Worm (Caenorhabditis elegans) whole organism, young adult: ENCODE results near the gene spo-11.
A peak's percentile ranks its signal among the peaks of the same experiment; 100 is the strongest.

Experiments used
- C06A6.2 ChIP-seq: fragments of 200-800 bp; sonication (Bioruptor generic); conservative IDR thresholded peaks from 2 replicates; pipeline ENCODE4 v1.3.6; 2022; ENCODE audit warnings: missing genetic modification characterization, missing compliant biosample characterization
- D2030.7 ChIP-seq: fragments of 200-800 bp; sonication (Bioruptor generic); IDR thresholded peaks from 2 replicates; pipeline ENCODE4 v1.3.6; 2022; ENCODE audit warnings: missing genetic modification reagents, missing genetic modification characterization, missing compliant biosample characterization
- F37B4.10 ChIP-seq: fragments of 200-800 bp; sonication (Bioruptor generic); IDR thresholded peaks from 2 replicates; pipeline ENCODE4 v1.3.6; 2022; ENCODE audit warnings: missing genetic modification characterization, missing compliant biosample characterization
- F57C9.4 ChIP-seq: sonication (generic microtip); optimal IDR thresholded peaks from 2 replicates; lab custom pipeline; 2017; ENCODE audit warnings: mild to moderate bottlenecking, missing genetic modification characterization, missing compliant biosample characterization
- K11D2.4 ChIP-seq: fragments of 200-800 bp; sonication (Bioruptor generic); IDR thresholded peaks from 2 replicates; pipeline ENCODE4 v1.3.6; 2022; ENCODE audit warnings: missing genetic modification reagents, missing genetic modification characterization, missing compliant biosample characterization
- T07F8.4 ChIP-seq: sonication (generic microtip); optimal IDR thresholded peaks from 2 replicates; lab custom pipeline; 2016; ENCODE audit warnings: mild to moderate bottlenecking, missing genetic modification characterization, moderate library complexity, missing compliant biosample characterization
- Y56A3A.18 ChIP-seq: fragments of 200-800 bp; sonication (Bioruptor generic); IDR thresholded peaks from 2 replicates; pipeline ENCODE4 v1.3.6; 2022; ENCODE audit warnings: missing genetic modification reagents, missing genetic modification characterization, missing compliant biosample characterization
- Y67H2A.10 ChIP-seq: fragments of 200-800 bp; sonication (Bioruptor generic); conservative IDR thresholded peaks from 2 replicates; pipeline ENCODE4 v1.3.6; 2022; ENCODE audit warnings: missing genetic modification reagents, missing genetic modification characterization, missing compliant biosample characterization
- attf-3 ChIP-seq: fragments of 200-800 bp; sonication (Bioruptor generic); conservative IDR thresholded peaks from 2 replicates; pipeline ENCODE4 v1.3.6; 2022; ENCODE audit warnings: missing genetic modification reagents, missing genetic modification characterization, missing compliant biosample characterization
- attf-6 ChIP-seq: fragments of 200-800 bp; sonication (Bioruptor generic); IDR thresholded peaks from 2 replicates; pipeline ENCODE4 v1.3.6; 2022; ENCODE audit warnings: missing genetic modification reagents, missing genetic modification characterization, missing compliant biosample characterization
- bed-1 ChIP-seq: fragments of 200-800 bp; sonication (Bioruptor generic); IDR thresholded peaks from 2 replicates; pipeline ENCODE4 v1.3.6; 2022; ENCODE audit warnings: missing genetic modification reagents, missing genetic modification characterization, missing compliant biosample characterization
- cebp-1 ChIP-seq, 2 experiments: fragments of 200-800 bp in 1 of 2; sonication (Bioruptor generic) in 1 of 2; sonication (generic microtip) in 1 of 2; IDR thresholded peaks in 1 of 2; optimal IDR thresholded peaks in 1 of 2; 2 replicates each; pipeline versions ENCODE4 v1.3.6 to Lab custom; 2017 to 2022; ENCODE audit warnings: missing compliant biosample characterization in 2 of 2, missing genetic modification characterization in 2 of 2, mild to moderate bottlenecking in 1 of 2, missing genetic modification reagents in 1 of 2, moderate library complexity in 1 of 2
- cebp-2 ChIP-seq: fragments of 200-800 bp; sonication (Bioruptor generic); IDR thresholded peaks from 2 replicates; pipeline ENCODE4 v1.3.6; 2022; ENCODE audit warnings: missing genetic modification characterization, missing compliant biosample characterization
- ceh-100 ChIP-seq: fragments of 200-800 bp; sonication (Bioruptor generic); IDR thresholded peaks from 2 replicates; pipeline ENCODE4 v1.3.6; 2022; ENCODE audit warnings: missing genetic modification reagents, missing genetic modification characterization, missing compliant biosample characterization
- ceh-79 ChIP-seq: sonication (generic microtip); optimal IDR thresholded peaks from 2 replicates; lab custom pipeline; 2017; ENCODE audit warnings: mild to moderate bottlenecking, missing genetic modification characterization, missing compliant biosample characterization
- ceh-91 ChIP-seq: fragments of 200-800 bp; sonication (Bioruptor generic); IDR thresholded peaks from 2 replicates; pipeline ENCODE4 v1.3.6; 2022; ENCODE audit warnings: missing genetic modification reagents, missing genetic modification characterization, missing compliant biosample characterization
- dpff-1 ChIP-seq: sonication (generic microtip); optimal IDR thresholded peaks from 2 replicates; lab custom pipeline; 2017; ENCODE audit warnings: mild to moderate bottlenecking, missing genetic modification characterization, missing compliant biosample characterization
- egl-18 ChIP-seq: fragments of 200-800 bp; sonication (Bioruptor generic); IDR thresholded peaks from 2 replicates; pipeline ENCODE4 v1.3.6; 2022; ENCODE audit warnings: missing genetic modification reagents, missing genetic modification characterization, missing compliant biosample characterization
- fkh-3 ChIP-seq: sonication (generic microtip); optimal IDR thresholded peaks from 2 replicates; lab custom pipeline; 2016; ENCODE audit warnings: mild to moderate bottlenecking, missing genetic modification characterization, missing compliant biosample characterization
- hlh-12 ChIP-seq: sonication (generic microtip); optimal IDR thresholded peaks from 2 replicates; lab custom pipeline; 2016; ENCODE audit warnings: missing genetic modification characterization, missing compliant biosample characterization
- hmg-1.2 ChIP-seq: fragments of 200-800 bp; sonication (Bioruptor generic); IDR thresholded peaks from 2 replicates; pipeline ENCODE4 v1.3.6; 2022; ENCODE audit warnings: missing genetic modification reagents, missing genetic modification characterization, missing compliant biosample characterization
- hmg-20 ChIP-seq: fragments of 200-800 bp; sonication (Bioruptor generic); IDR thresholded peaks from 2 replicates; pipeline ENCODE4 v1.3.6; 2022; ENCODE audit warnings: missing genetic modification reagents, missing genetic modification characterization, missing compliant biosample characterization
- let-607 ChIP-seq, 2 experiments: fragments of 200-800 bp in 1 of 2; sonication (Bioruptor generic) in 1 of 2; sonication (generic microtip) in 1 of 2; optimal IDR thresholded peaks; 2 replicates each; lab custom pipeline; 2016 to 2018; ENCODE audit warnings: mild to moderate bottlenecking in 2 of 2, missing compliant biosample characterization in 2 of 2, missing genetic modification characterization in 2 of 2, moderate library complexity in 2 of 2, missing genotype in 1 of 2
- lin-40 ChIP-seq: sonication (generic microtip); optimal IDR thresholded peaks from 2 replicates; lab custom pipeline; 2016; ENCODE audit warnings: missing genetic modification characterization, mild to moderate bottlenecking, missing compliant biosample characterization, missing genotype, missing genetic modification reagents
- lin-54 ChIP-seq: fragments of 200-800 bp; sonication (Bioruptor generic); optimal IDR thresholded peaks from 2 replicates; lab custom pipeline; 2018; ENCODE audit warnings: mild to moderate bottlenecking, missing genetic modification characterization, missing compliant biosample characterization
- lir-1 ChIP-seq: fragments of 200-800 bp; sonication (Bioruptor generic); conservative IDR thresholded peaks from 2 replicates; pipeline ENCODE4 v1.3.6; 2022; ENCODE audit warnings: missing genetic modification reagents, missing genetic modification characterization, missing compliant biosample characterization
- madf-6 ChIP-seq: fragments of 200-800 bp; sonication (Bioruptor generic); IDR thresholded peaks from 2 replicates; pipeline ENCODE4 v1.3.6; 2022; ENCODE audit warnings: missing genetic modification reagents, missing genetic modification characterization, missing compliant biosample characterization
- mcd-1 ChIP-seq: fragments of 200-800 bp; sonication (Bioruptor generic); IDR thresholded peaks from 2 replicates; pipeline ENCODE4 v1.3.6; 2022; ENCODE audit warnings: missing genetic modification reagents, missing genetic modification characterization, missing compliant biosample characterization
- mel-28 ChIP-seq: sonication (generic microtip); optimal IDR thresholded peaks from 2 replicates; lab custom pipeline; 2016; ENCODE audit warnings: borderline replicate concordance, mild to moderate bottlenecking, missing genetic modification characterization, missing compliant biosample characterization
- nfya-1 ChIP-seq: sonication (generic microtip); optimal IDR thresholded peaks from 2 replicates; lab custom pipeline; 2017; ENCODE audit warnings: antibody characterized with exemption, missing compliant biosample characterization, missing genetic modification characterization, borderline replicate concordance; ENCODE audit not compliant: insufficient read depth
- nhr-120 ChIP-seq: fragments of 200-800 bp; sonication (Bioruptor generic); IDR thresholded peaks from 2 replicates; pipeline ENCODE4 v1.3.6; 2022; ENCODE audit warnings: missing genetic modification characterization, missing compliant biosample characterization
- pbrm-1 ChIP-seq: fragments of 200-800 bp; sonication (Bioruptor generic); IDR thresholded peaks from 2 replicates; pipeline ENCODE4 v1.3.6; 2022; ENCODE audit warnings: missing genetic modification reagents, missing genetic modification characterization, missing compliant biosample characterization
- pha-4 ChIP-seq: fragments of 150-350 bp; sonication (generic microtip); optimal IDR thresholded peaks from 2 replicates; lab custom pipeline; 2014; ENCODE audit warnings: missing biosample characterization, missing genetic modification reagents, missing genetic modification characterization
- rec-8 ChIP-seq, 2 experiments: sonication (generic microtip); optimal IDR thresholded peaks; 2 replicates each; lab custom pipeline; 2016; ENCODE audit warnings: mild to moderate bottlenecking in 2 of 2, missing genetic modification characterization in 2 of 2, missing genetic modification reagents in 2 of 2, missing genotype in 2 of 2, missing biosample characterization in 1 of 2, missing compliant biosample characterization in 1 of 2, moderate library complexity in 1 of 2
- rpc-1 ChIP-seq, 2 experiments: fragments of 150-350 bp in 1 of 2; sonication (generic microtip) in 1 of 2; optimal IDR thresholded peaks; 2 replicates each; lab custom pipeline; 2014 to 2018; ENCODE audit warnings: missing biosample characterization in 1 of 2, missing genetic modification characterization in 1 of 2, missing genetic modification reagents in 1 of 2, missing genotype in 1 of 2
- snpc-1.3 ChIP-seq: sonication (generic microtip); optimal IDR thresholded peaks from 2 replicates; lab custom pipeline; 2017; ENCODE audit warnings: missing genetic modification characterization, mild to moderate bottlenecking, missing compliant biosample characterization, antibody characterized with exemption, moderate library complexity, missing genotype, missing genetic modification reagents; ENCODE audit not compliant: insufficient read depth
- snpc-3.4 ChIP-seq: sonication (generic microtip); optimal IDR thresholded peaks from 2 replicates; lab custom pipeline; 2017; ENCODE audit warnings: missing genetic modification characterization, mild to moderate bottlenecking, missing compliant biosample characterization, antibody characterized with exemption, moderate library complexity, missing genotype, missing genetic modification reagents
- tbp1 ChIP-seq: fragments of 200-800 bp; sonication (Bioruptor generic); optimal IDR thresholded peaks from 2 replicates; lab custom pipeline; 2018; ENCODE audit warnings: mild to moderate bottlenecking, missing genetic modification characterization, missing compliant biosample characterization
- tlf-1 ChIP-seq: fragments of 200-800 bp; sonication (Bioruptor generic); optimal IDR thresholded peaks from 2 replicates; lab custom pipeline; 2018; ENCODE audit warnings: mild to moderate bottlenecking, missing genetic modification characterization, missing compliant biosample characterization
- unc-130 ChIP-seq: sonication (generic microtip); optimal IDR thresholded peaks from 2 replicates; lab custom pipeline; 2016; ENCODE audit warnings: missing genetic modification reagents, missing genetic modification characterization, missing compliant biosample characterization
- zfh-2 ChIP-seq: fragments of 200-800 bp; sonication (Bioruptor generic); conservative IDR thresholded peaks from 2 replicates; pipeline ENCODE4 v1.3.6; 2022; ENCODE audit warnings: missing genetic modification reagents, missing genetic modification characterization, missing compliant biosample characterization
- ztf-18 ChIP-seq: sonication (generic microtip); optimal IDR thresholded peaks from 2 replicates; lab custom pipeline; 2016; ENCODE audit warnings: missing genotype, mild to moderate bottlenecking, missing genetic modification characterization, missing compliant biosample characterization
- ztf-22 ChIP-seq: fragments of 200-800 bp; sonication (Bioruptor generic); optimal IDR thresholded peaks from 2 replicates; lab custom pipeline; 2018; ENCODE audit warnings: mild to moderate bottlenecking, missing genetic modification characterization, moderate library complexity, missing compliant biosample characterization
- ztf-25 ChIP-seq: fragments of 200-800 bp; sonication (Bioruptor generic); IDR thresholded peaks from 2 replicates; pipeline ENCODE4 v1.3.6; 2022; ENCODE audit warnings: missing genetic modification reagents, missing genetic modification characterization, missing compliant biosample characterization
- ztf-28 ChIP-seq: fragments of 200-800 bp; sonication (Bioruptor generic); IDR thresholded peaks from 2 replicates; pipeline ENCODE4 v1.3.6; 2022; ENCODE audit warnings: missing genetic modification reagents, missing genetic modification characterization, missing compliant biosample characterization

spo-11 gene

ce11 chrIV:11111898-11112297, 12.8 kb downstream of the spo-11 start:
- TF ChIP-seq egl-18, result no peak
- no peak for TF ChIP-seq nfya-1

ce11 chrIV:11110995-11111619, 13.6 kb downstream of the spo-11 start, which contains the start of gene rps-5:
rps-5 (minus strand) TSS chrIV:11111045.
- TF ChIP-seq cebp-1 (GFP tag; IDR thresholded peaks at IDR 0.05; lab: Robert Waterston, UW) (no peak), cebp-1 (tag; optimal IDR thresholded peaks at IDR 0.05; lab: Kevin White, UChicago) (peak; percentile 19), D2030.7 (GFP tag; lab: Robert Waterston, UW) (peak; percentile 52; the same call in 1 of the 2 replicates), C06A6.2 (GFP tag; lab: Robert Waterston, UW) (no peak), attf-3 (GFP tag; lab: Robert Waterston, UW) (no peak), pha-4 (tag; lab: Kevin White, UChicago) (no peak), hlh-12 (tag; lab: Kevin White, UChicago) (no peak), tbp1 (GFP tag; lab: Kevin White, UChicago) (peak; percentile 34), snpc-3.4 (tag; lab: Kevin White, UChicago) (peak; percentile 41), T07F8.4 (no peak), F37B4.10 (no peak), unc-130 (GFP tag; lab: Kevin White, UChicago) (no peak), lin-54 (peak; percentile 51), lin-40 (no peak), Y67H2A.10 (GFP tag; lab: Robert Waterston, UW) (no peak), rpc-1 (optimal IDR thresholded peaks at IDR 0.05; lab: Kevin White, UChicago) (no peak), rpc-1 (tag; optimal IDR thresholded peaks at IDR 0.05; lab: Kevin White, UChicago) (no peak), snpc-1.3 (tag; lab: Kevin White, UChicago) (peak; percentile 33), ztf-25 (GFP tag; lab: Robert Waterston, UW) (no peak), nhr-120 (no peak), lir-1 (GFP tag; lab: Robert Waterston, UW) (no peak), K11D2.4 (GFP tag; lab: Robert Waterston, UW) (no peak), let-607 (tag; optimal IDR thresholded peaks at IDR 0.05; lab: Kevin White, UChicago) (peak in 1 of 2 experiments; percentile 32), attf-6 (no peak), ceh-91 (GFP tag; lab: Robert Waterston, UW) (no peak), zfh-2 (GFP tag; lab: Robert Waterston, UW) (no peak), ztf-22 (no peak), hmg-1.2 (GFP tag; lab: Robert Waterston, UW) (peak; percentile 93), fkh-3 (tag; lab: Kevin White, UChicago) (no peak), ztf-18 (tag; lab: Kevin White, UChicago) (no peak), mcd-1 (peak; percentile 54), F57C9.4 (tag; lab: Kevin White, UChicago) (no peak), dpff-1 (no peak), pbrm-1 (GFP tag; lab: Robert Waterston, UW) (0 out of 2 replicates have a peak, but pooled peaks have one; percentile 11), hmg-20 (GFP tag; lab: Robert Waterston, UW) (no peak), rec-8 (tag; optimal IDR thresholded peaks at IDR 0.05; lab: Kevin White, UChicago) (no peak), tlf-1 (GFP tag; lab: Kevin White, UChicago) (no peak), mel-28 (tag; lab: Kevin White, UChicago) (no peak), madf-6 (GFP tag; lab: Robert Waterston, UW) (peak; percentile 68), cebp-2 (GFP tag; lab: Robert Waterston, UW) (no peak), bed-1 (no peak), ceh-100 (GFP tag; lab: Robert Waterston, UW) (no peak), ceh-79 (tag; lab: Kevin White, UChicago) (no peak), Y56A3A.18 (GFP tag; lab: Robert Waterston, UW) (no peak), ztf-28 (no peak)
